Worm (Caenorhabditis elegans) whole organism, L4/young adult: ENCODE measurements around the gene F35G2.5.

Source experiments
- W03F9.2 ChIP-seq: fragments of 150-350 bp; optimal IDR thresholded peaks from 2 replicates; lab custom pipeline; 2014; ENCODE audit warnings: missing biosample characterization, missing genetic modification characterization
- dao-5 ChIP-seq: sonication (generic microtip); optimal IDR thresholded peaks from 2 replicates; lab custom pipeline; 2016; ENCODE audit warnings: missing genotype, missing genetic modification characterization, moderate library complexity, missing compliant biosample characterization
- him-1 ChIP-seq: sonication (generic microtip); optimal IDR thresholded peaks from 2 replicates; lab custom pipeline; 2016; ENCODE audit warnings: missing genotype, missing genetic modification reagents, missing genetic modification characterization, missing compliant biosample characterization

ce11 chrIV:12236011-12236410 lies 16.6 kb downstream of the F35G2.5 start, which contains the start of gene sre-16:
- TF ChIP-seq W03F9.2 (tag; lab: Kevin White, UChicago): no peak
- TF ChIP-seq him-1 (tag; lab: Kevin White, UChicago): no peak
- TF ChIP-seq dao-5 (tag; lab: Kevin White, UChicago): no peak
